ENCODE assay signal across 1 fruit fly cellular context in genomic region chr3R:23445249-23445916, dm6.
A peak's percentile ranks its signal among the peaks of the same experiment; 100 is the strongest.
TF ChIP-seq lines count a peak whose summit lies in the region.

No protein-coding gene starts in this region.

TF ChIP-seq in whole organism, embryonic, 481 proteins besides CTCF, POLR2A, EP300 and RAD21 (continued from another document and continues in another):
- TF ChIP-seq CG32767 (GFP tag; IDR thresholded peaks at IDR 0.05; lab: Robert Waterston, UW) (0 out of 2 replicates have a peak, but pooled peaks have one; percentile 20), CG6765 (GFP tag; optimal IDR thresholded peaks at IDR 0.05; lab: Kevin White, UChicago) (no peak), kah (GFP tag; optimal IDR thresholded peaks at IDR 0.05; lab: Kevin White, UChicago) (no peak), CG8089 (GFP tag; optimal IDR thresholded peaks at IDR 0.05; lab: Kevin White, UChicago) (no peak), CG16813 (GFP tag; IDR thresholded peaks at IDR 0.05; lab: Robert Waterston, UW; ENCODE audit: partially characterized antibody) (no peak), CG9876 (GFP tag; optimal IDR thresholded peaks at IDR 0.05; lab: Kevin White, UChicago) (no peak), Chrac-16 (GFP tag; optimal IDR thresholded peaks at IDR 0.05; lab: Kevin White, UChicago) (no peak), Trl (optimal IDR thresholded peaks at IDR 0.05; lab: Kevin White, UChicago) (no peak), Trl (GFP tag; optimal IDR thresholded peaks at IDR 0.05; lab: Kevin White, UChicago) (peak; percentile 6), Mes4 (GFP tag; optimal IDR thresholded peaks at IDR 0.05; lab: Kevin White, UChicago) (no peak), CG8765 (GFP tag; IDR thresholded peaks at IDR 0.05; lab: Robert Waterston, UW) (no peak), dmrt11E (tag; optimal IDR thresholded peaks at IDR 0.05; lab: Kevin White, UChicago) (peak; percentile 6), CG8944 (GFP tag; optimal IDR thresholded peaks at IDR 0.05; lab: Kevin White, UChicago) (no peak), CG10565 (GFP tag; optimal IDR thresholded peaks at IDR 0.05; lab: Kevin White, UChicago) (no peak), Deaf1 (tag; optimal IDR thresholded peaks at IDR 0.05; lab: Kevin White, UChicago) (no peak), CG2712 (tag; optimal IDR thresholded peaks at IDR 0.05; lab: Kevin White, UChicago) (no peak), CG3847 (GFP tag; IDR thresholded peaks at IDR 0.05; lab: Robert Waterston, UW) (no peak), Fer1 (GFP tag; optimal IDR thresholded peaks at IDR 0.05; lab: Kevin White, UChicago) (no peak), CG2678 (tag; optimal IDR thresholded peaks at IDR 0.05; lab: Kevin White, UChicago) (peak; percentile 25), CG3726 (GFP tag; IDR thresholded peaks at IDR 0.05; lab: Robert Waterston, UW) (no peak), CG14441 (GFP tag; IDR thresholded peaks at IDR 0.05; lab: Robert Waterston, UW) (peak; percentile 46; the same call in 1 of the 2 replicates), CG4617 (GFP tag; optimal IDR thresholded peaks at IDR 0.05; lab: Kevin White, UChicago; ENCODE audit: borderline replicate concordance) (no peak), bowl (GFP tag; IDR thresholded peaks at IDR 0.05; lab: Robert Waterston, UW) (peak; percentile 43; the same call in 1 of the 2 replicates), eve (GFP tag; optimal IDR thresholded peaks at IDR 0.05; lab: Kevin White, UChicago) (no peak), dati (GFP tag; IDR thresholded peaks at IDR 0.05; lab: Robert Waterston, UW) (no peak), CG15479 (GFP tag; optimal IDR thresholded peaks at IDR 0.05; lab: Kevin White, UChicago) (no peak), cg (GFP tag; optimal IDR thresholded peaks at IDR 0.05; lab: Kevin White, UChicago) (no peak), gem (tag; optimal IDR thresholded peaks at IDR 0.05; lab: Kevin White, UChicago) (peak; percentile 38), Lpt (GFP tag; optimal IDR thresholded peaks at IDR 0.05; lab: Kevin White, UChicago) (no peak), BtbVII (GFP tag; optimal IDR thresholded peaks at IDR 0.05; lab: Kevin White, UChicago) (no peak), Usf (GFP tag; optimal IDR thresholded peaks at IDR 0.05; lab: Kevin White, UChicago) (peak; percentile 0), dpn (GFP tag; optimal IDR thresholded peaks at IDR 0.05; lab: Kevin White, UChicago) (no peak), CG12769 (tag; optimal IDR thresholded peaks at IDR 0.05; lab: Kevin White, UChicago) (peak; percentile 17), sr (GFP tag; IDR thresholded peaks at IDR 0.05; lab: Robert Waterston, UW) (peak; percentile 49; the same call in 1 of the 3 replicates), sqz (GFP tag; optimal IDR thresholded peaks at IDR 0.05; lab: Kevin White, UChicago) (no peak), twi (tag; optimal IDR thresholded peaks at IDR 0.05; lab: Kevin White, UChicago) (no peak), Opbp (GFP tag; IDR thresholded peaks at IDR 0.05; lab: Robert Waterston, UW; ENCODE audit: partially characterized antibody) (no peak), CG4404 (GFP tag; IDR thresholded peaks at IDR 0.05; lab: Robert Waterston, UW) (no peak), CG13296 (GFP tag; optimal IDR thresholded peaks at IDR 0.05; lab: Kevin White, UChicago) (no peak), CG3281 (GFP tag; optimal IDR thresholded peaks at IDR 0.05; lab: Kevin White, UChicago) (no peak), CG30431 (GFP tag; optimal IDR thresholded peaks at IDR 0.05; lab: Kevin White, UChicago) (peak; percentile 22), Vsx1 (GFP tag; optimal IDR thresholded peaks at IDR 0.05; lab: Kevin White, UChicago) (peak; percentile 67), CG11398 (GFP tag; optimal IDR thresholded peaks at IDR 0.05; lab: Kevin White, UChicago) (peak; percentile 36), ro (GFP tag; IDR thresholded peaks at IDR 0.05; lab: Robert Waterston, UW) (0 out of 2 replicates have a peak, but pooled peaks have one; percentile 17), CG4360 (GFP tag; IDR thresholded peaks at IDR 0.05; lab: Robert Waterston, UW) (no peak), CG17385 (GFP tag; optimal IDR thresholded peaks at IDR 0.05; lab: Kevin White, UChicago) (peak; percentile 2), CG16779 (GFP tag; IDR thresholded peaks at IDR 0.05; lab: Robert Waterston, UW) (0 out of 2 replicates have a peak, but pooled peaks have one; percentile 17), TFAM (GFP tag; optimal IDR thresholded peaks at IDR 0.05; lab: Kevin White, UChicago) (no peak), CG7556 (GFP tag; optimal IDR thresholded peaks at IDR 0.05; lab: Kevin White, UChicago) (no peak), Hr3 (GFP tag; optimal IDR thresholded peaks at IDR 0.05; lab: Kevin White, UChicago) (no peak), cad (GFP tag; optimal IDR thresholded peaks at IDR 0.05; lab: Kevin White, UChicago) (no peak), Gug (GFP tag; IDR thresholded peaks at IDR 0.05; lab: Robert Waterston, UW) (no peak), CG10321 (GFP tag; IDR thresholded peaks at IDR 0.05; lab: Robert Waterston, UW) (no peak), Eip74EF (GFP tag; optimal IDR thresholded peaks at IDR 0.05; lab: Kevin White, UChicago) (no peak), gce (GFP tag; IDR thresholded peaks at IDR 0.05; lab: Robert Waterston, UW) (no peak), CG7271 (tag; optimal IDR thresholded peaks at IDR 0.05; lab: Kevin White, UChicago) (no peak), CG3065 (GFP tag; optimal IDR thresholded peaks at IDR 0.05; lab: Kevin White, UChicago) (no peak), Jarid2 (GFP tag; optimal IDR thresholded peaks at IDR 0.05; lab: Kevin White, UChicago) (no peak), HLH3B (GFP tag; IDR thresholded peaks at IDR 0.05; lab: Robert Waterston, UW) (peak; percentile 25; the same call in 1 of the 2 replicates), peb (GFP tag; IDR thresholded peaks at IDR 0.05; lab: Robert Waterston, UW) (no peak), CG12659 (GFP tag; optimal IDR thresholded peaks at IDR 0.05; lab: Kevin White, UChicago) (peak; percentile 15), Dll (GFP tag; IDR thresholded peaks at IDR 0.05; lab: Robert Waterston, UW; ENCODE audit: partially characterized antibody) (no peak), Tbp (GFP tag; optimal IDR thresholded peaks at IDR 0.05; lab: Kevin White, UChicago) (no peak), chm (GFP tag; IDR thresholded peaks at IDR 0.05; lab: Robert Waterston, UW) (no peak), run (tag; optimal IDR thresholded peaks at IDR 0.05; lab: Kevin White, UChicago) (no peak), yki (optimal IDR thresholded peaks at IDR 0.05; lab: Kevin White, UChicago) (no peak), Meics (GFP tag; optimal IDR thresholded peaks at IDR 0.05; lab: Kevin White, UChicago) (no peak), Sox102F (GFP tag; optimal IDR thresholded peaks at IDR 0.05; lab: Kevin White, UChicago) (peak; percentile 21), E2f2 (GFP tag; IDR thresholded peaks at IDR 0.05; lab: Robert Waterston, UW) (no peak), hth (optimal IDR thresholded peaks at IDR 0.05; lab: Kevin White, UChicago) (no peak), nau (GFP tag; optimal IDR thresholded peaks at IDR 0.05; lab: Kevin White, UChicago) (peak; percentile 19), Oaz (GFP tag; IDR thresholded peaks at IDR 0.05; lab: Robert Waterston, UW) (no peak), odd (GFP tag; optimal IDR thresholded peaks at IDR 0.05; lab: Kevin White, UChicago) (peak; percentile 41), bcd (GFP tag; optimal IDR thresholded peaks at IDR 0.05; lab: Kevin White, UChicago) (peak; percentile 32), jumu (GFP tag; optimal IDR thresholded peaks at IDR 0.05; lab: Kevin White, UChicago) (peak; percentile 23), ewg (GFP tag; optimal IDR thresholded peaks at IDR 0.05; lab: Kevin White, UChicago) (no peak), unpg (GFP tag; optimal IDR thresholded peaks at IDR 0.05; lab: Kevin White, UChicago) (peak; percentile 31), kni (GFP tag; optimal IDR thresholded peaks at IDR 0.05; lab: Kevin White, UChicago) (peak; percentile 31), CG7928 (GFP tag; optimal IDR thresholded peaks at IDR 0.05; lab: Kevin White, UChicago) (no peak), Ptx1 (GFP tag; IDR thresholded peaks at IDR 0.05; lab: Robert Waterston, UW) (no peak), Atf-2 (GFP tag; optimal IDR thresholded peaks at IDR 0.05; lab: Kevin White, UChicago) (no peak), CG2199 (GFP tag; IDR thresholded peaks at IDR 0.05; lab: Robert Waterston, UW) (no peak), lmd (GFP tag; IDR thresholded peaks at IDR 0.05; lab: Robert Waterston, UW) (no peak; the same call in 1 of the 2 replicates), unc-4 (GFP tag; IDR thresholded peaks at IDR 0.05; lab: Robert Waterston, UW; ENCODE audit: partially characterized antibody) (no peak), crol (GFP tag; IDR thresholded peaks at IDR 0.05; lab: Robert Waterston, UW) (no peak), gro (GFP tag; optimal IDR thresholded peaks at IDR 0.05; lab: Kevin White, UChicago) (no peak), zen2 (GFP tag; IDR thresholded peaks at IDR 0.05; lab: Robert Waterston, UW; ENCODE audit: partially characterized antibody) (no peak), HmgZ (tag; optimal IDR thresholded peaks at IDR 0.05; lab: Kevin White, UChicago) (no peak), zen (tag; optimal IDR thresholded peaks at IDR 0.05; lab: Kevin White, UChicago) (no peak), wdn (GFP tag; IDR thresholded peaks at IDR 0.05; lab: Robert Waterston, UW) (no peak), Ada2b (GFP tag; IDR thresholded peaks at IDR 0.05; lab: Robert Waterston, UW) (no peak), Mrtf (GFP tag; IDR thresholded peaks at IDR 0.05; lab: Robert Waterston, UW) (no peak), HLH4C (GFP tag; IDR thresholded peaks at IDR 0.05; lab: Robert Waterston, UW; ENCODE audit: partially characterized antibody) (no peak), pb (GFP tag; optimal IDR thresholded peaks at IDR 0.05; lab: Kevin White, UChicago) (no peak), NC2β (GFP tag; optimal IDR thresholded peaks at IDR 0.05; lab: Kevin White, UChicago) (no peak), CG1792 (GFP tag; optimal IDR thresholded peaks at IDR 0.05; lab: Kevin White, UChicago) (no peak), danr (GFP tag; IDR thresholded peaks at IDR 0.05; lab: Robert Waterston, UW) (no peak), CG9437 (GFP tag; optimal IDR thresholded peaks at IDR 0.05; lab: Kevin White, UChicago) (no peak), Awh (GFP tag; IDR thresholded peaks at IDR 0.05; lab: Robert Waterston, UW) (peak; percentile 77), slp2 (GFP tag; optimal IDR thresholded peaks at IDR 0.05; lab: Kevin White, UChicago) (no peak), CG34376 (GFP tag; optimal IDR thresholded peaks at IDR 0.05; lab: Kevin White, UChicago) (no peak), CG9932 (GFP tag; IDR thresholded peaks at IDR 0.05; lab: Robert Waterston, UW) (0 out of 2 replicates have a peak, but pooled peaks have one; percentile 27), CG3838 (GFP tag; optimal IDR thresholded peaks at IDR 0.05; lab: Kevin White, UChicago) (no peak), Rx (GFP tag; IDR thresholded peaks at IDR 0.05; lab: Robert Waterston, UW) (no peak), CG18476 (GFP tag; optimal IDR thresholded peaks at IDR 0.05; lab: Kevin White, UChicago) (no peak), pho (GFP tag; optimal IDR thresholded peaks at IDR 0.05; lab: Kevin White, UChicago) (no peak), CG6791 (GFP tag; IDR thresholded peaks at IDR 0.05; lab: Robert Waterston, UW; ENCODE audit: partially characterized antibody) (no peak), toy (GFP tag; IDR thresholded peaks at IDR 0.05; lab: Robert Waterston, UW) (no peak), Atf3 (GFP tag; optimal IDR thresholded peaks at IDR 0.05; lab: Kevin White, UChicago) (no peak), CG13123 (GFP tag; optimal IDR thresholded peaks at IDR 0.05; lab: Kevin White, UChicago) (no peak), Six4 (GFP tag; optimal IDR thresholded peaks at IDR 0.05; lab: Kevin White, UChicago) (no peak), gt (GFP tag; IDR thresholded peaks at IDR 0.05; lab: Robert Waterston, UW) (no peak), caup (GFP tag; optimal IDR thresholded peaks at IDR 0.05; lab: Kevin White, UChicago; ENCODE audit: severe bottlenecking) (peak; percentile 24), Hr78 (GFP tag; optimal IDR thresholded peaks at IDR 0.05; lab: Kevin White, UChicago) (no peak), CG30403 (GFP tag; optimal IDR thresholded peaks at IDR 0.05; lab: Kevin White, UChicago) (peak; percentile 9), esg (GFP tag; conservative IDR thresholded peaks at IDR 0.05; lab: Robert Waterston, UW) (no peak), D19B (GFP tag; optimal IDR thresholded peaks at IDR 0.05; lab: Kevin White, UChicago) (no peak), chn (GFP tag; optimal IDR thresholded peaks at IDR 0.05; lab: Kevin White, UChicago) (no peak), CG9609 (GFP tag; optimal IDR thresholded peaks at IDR 0.05; lab: Kevin White, UChicago) (no peak), ara (GFP tag; IDR thresholded peaks at IDR 0.05; lab: Robert Waterston, UW) (peak; percentile 41), slou (GFP tag; optimal IDR thresholded peaks at IDR 0.05; lab: Kevin White, UChicago) (no peak), CG17361 (GFP tag; IDR thresholded peaks at IDR 0.05; lab: Robert Waterston, UW) (no peak), CG3163 (GFP tag; optimal IDR thresholded peaks at IDR 0.05; lab: Kevin White, UChicago) (no peak), Ssrp (tag; optimal IDR thresholded peaks at IDR 0.05; lab: Kevin White, UChicago) (no peak), Hsf (GFP tag; optimal IDR thresholded peaks at IDR 0.05; lab: Kevin White, UChicago) (no peak), NC2α (GFP tag; optimal IDR thresholded peaks at IDR 0.05; lab: Kevin White, UChicago) (peak; percentile 27), ATbp (GFP tag; optimal IDR thresholded peaks at IDR 0.05; lab: Kevin White, UChicago) (peak; percentile 82), CG11093 (GFP tag; IDR thresholded peaks at IDR 0.05; lab: Robert Waterston, UW) (peak; percentile 7; the same call in 1 of the 3 replicates), Bgb (GFP tag; IDR thresholded peaks at IDR 0.05; lab: Robert Waterston, UW; ENCODE audit: partially characterized antibody) (no peak), CG9727 (GFP tag; optimal IDR thresholded peaks at IDR 0.05; lab: Kevin White, UChicago) (peak; percentile 11), schlank (tag; optimal IDR thresholded peaks at IDR 0.05; lab: Kevin White, UChicago) (no peak), CG31441 (GFP tag; IDR thresholded peaks at IDR 0.05; lab: Robert Waterston, UW) (peak; percentile 40; the same call in 1 of the 2 replicates), br (optimal IDR thresholded peaks at IDR 0.05; lab: Kevin White, UChicago) (no peak), CG8388 (GFP tag; optimal IDR thresholded peaks at IDR 0.05; lab: Kevin White, UChicago) (no peak), Hr51 (GFP tag; optimal IDR thresholded peaks at IDR 0.05; lab: Kevin White, UChicago) (no peak), Xbp1 (GFP tag; optimal IDR thresholded peaks at IDR 0.05; lab: Kevin White, UChicago) (peak; percentile 6)
